Worm (Caenorhabditis elegans) whole organism, L2 larva: ENCODE results near the gene idpb-4.

Experiments
- elt-3 ChIP-seq: sonication (generic microtip); optimal IDR thresholded peaks from 2 replicates; lab custom pipeline; 2017; ENCODE audit warnings: missing biosample characterization, missing genetic modification characterization
- lin-13 ChIP-seq: fragments of 150-350 bp; optimal IDR thresholded peaks from 2 replicates; lab custom pipeline; 2014; ENCODE audit warnings: missing biosample characterization, missing genetic modification reagents, missing genetic modification characterization
- lin-39 ChIP-seq: fragments of 150-350 bp; optimal IDR thresholded peaks from 2 replicates; lab custom pipeline; 2014; ENCODE audit warnings: missing biosample characterization, missing genetic modification reagents, missing genetic modification characterization
- lsy-2 ChIP-seq, 2 experiments: fragments of 150-350 bp in 1 of 2; sonication (generic microtip) in 1 of 2; optimal IDR thresholded peaks; 2 replicates each; lab custom pipeline; 2014 to 2017; ENCODE audit warnings: missing biosample characterization in 2 of 2, missing genetic modification characterization in 2 of 2
- mab-5 ChIP-seq: fragments of 150-350 bp; optimal IDR thresholded peaks from 2 replicates; lab custom pipeline; 2014; ENCODE audit warnings: missing biosample characterization, missing genetic modification characterization
- snpc-4 ChIP-seq: fragments of 150-350 bp; optimal IDR thresholded peaks from 2 replicates; lab custom pipeline; 2014; ENCODE audit warnings: missing biosample characterization, missing genetic modification characterization
- unc-62 ChIP-seq: fragments of 150-350 bp; optimal IDR thresholded peaks from 2 replicates; lab custom pipeline; 2014; ENCODE audit warnings: missing biosample characterization, missing genetic modification reagents, missing genetic modification characterization
- ztf-11 ChIP-seq: sonication (generic microtip); optimal IDR thresholded peaks from 2 replicates; lab custom pipeline; 2017; ENCODE audit warnings: missing biosample characterization, missing genetic modification characterization
- ztf-4 ChIP-seq: fragments of 150-350 bp; optimal IDR thresholded peaks from 2 replicates; lab custom pipeline; 2014; ENCODE audit warnings: missing biosample characterization, missing genetic modification characterization

DNA sequence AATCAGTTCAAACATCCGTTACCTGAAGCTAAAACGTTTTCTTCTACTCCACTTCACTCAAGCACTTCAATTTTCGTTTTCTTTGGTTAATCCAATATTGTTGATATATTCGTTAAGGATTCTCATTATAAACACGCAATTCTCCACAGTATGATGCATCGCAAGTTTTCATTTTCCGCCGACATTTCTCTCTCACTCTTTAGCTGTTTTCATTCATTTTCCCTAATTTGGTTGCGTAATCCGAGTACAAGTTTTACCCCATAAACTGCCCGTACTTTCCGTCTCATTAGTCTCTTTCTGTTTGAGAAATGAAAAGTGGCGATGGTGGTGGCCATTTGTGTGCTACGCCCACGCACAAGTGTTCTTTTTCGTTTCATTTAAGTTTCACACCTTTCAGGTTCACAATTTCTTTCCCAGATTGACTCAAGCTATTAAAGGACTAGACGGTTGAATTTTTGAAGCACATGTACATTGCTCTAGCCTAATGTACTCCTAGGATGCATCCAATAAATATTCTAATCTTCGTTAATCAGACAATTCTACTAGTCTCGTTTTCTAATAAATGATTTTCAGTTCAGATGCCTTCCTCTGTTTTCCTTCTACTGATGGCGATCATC, 45.9 kb downstream of the idpb-4 start, which contains the start of gene C34C6.3:
- TF ChIP-seq ztf-4 (tag; lab: Kevin White, UChicago) (no peak), snpc-4 (no peak), elt-3 (tag; lab: Kevin White, UChicago) (no peak), ztf-11 (tag; lab: Kevin White, UChicago) (no peak), mab-5 (no peak), lin-39 (no peak), lin-13 (no peak), lsy-2 (tag; optimal IDR thresholded peaks at IDR 0.05; lab: Kevin White, UChicago) (no peak), unc-62 (GFP tag; lab: Kevin White, UChicago) (no peak)
